Fruit fly (Drosophila melanogaster) whole organism, embryonic: ENCODE data around the gene CG43137.
A peak's percentile ranks its signal among the peaks of the same experiment; 100 is the strongest.

ENCODE experiments used
- CG10274 ChIP-seq: fragments of 200-800 bp; sonication (Bioruptor generic); optimal IDR thresholded peaks from 3 replicates; lab custom pipeline; 2017; ENCODE audit warnings: missing biosample characterization, mild to moderate bottlenecking, missing genetic modification characterization
- CG12155 ChIP-seq: fragments of 200-800 bp; sonication (Bioruptor generic); optimal IDR thresholded peaks from 3 replicates; lab custom pipeline; 2016; ENCODE audit warnings: missing biosample characterization, missing genetic modification characterization
- CG12299 ChIP-seq: fragments of 200-800 bp; sonication (Bioruptor generic); optimal IDR thresholded peaks from 2 replicates; lab custom pipeline; 2018; ENCODE audit warnings: missing biosample characterization, mild to moderate bottlenecking, missing genetic modification characterization
- CG14441 ChIP-seq: fragments of 200-800 bp; sonication (Bioruptor generic); IDR thresholded peaks from 2 replicates; pipeline ENCODE4 v1.3.6; 2022; ENCODE audit warnings: missing biosample characterization, missing genetic modification characterization
- CG14667 ChIP-seq: fragments of 200-800 bp; sonication (Bioruptor generic); IDR thresholded peaks from 2 replicates; pipeline ENCODE4 v1.3.6; 2022; ENCODE audit warnings: missing biosample characterization, missing genetic modification characterization
- CG14710 ChIP-seq: fragments of 200-800 bp; sonication (Bioruptor generic); optimal IDR thresholded peaks from 3 replicates; lab custom pipeline; 2019; ENCODE audit warnings: missing biosample characterization, mild to moderate bottlenecking, missing genetic modification characterization, moderate library complexity
- CG14860 ChIP-seq: fragments of 200-800 bp; sonication (Bioruptor generic); IDR thresholded peaks from 3 replicates; pipeline ENCODE4 v1.3.6; 2022; ENCODE audit warnings: missing biosample characterization, missing genetic modification characterization; ENCODE audit not compliant: partially characterized antibody
- CG15514 ChIP-seq: fragments of 200-800 bp; sonication (Bioruptor generic); optimal IDR thresholded peaks from 3 replicates; lab custom pipeline; 2017; ENCODE audit warnings: missing biosample characterization, missing genetic modification characterization, mild to moderate bottlenecking, moderate library complexity, missing genetic modification reagents
- CG2875 ChIP-seq: fragments of 200-800 bp; sonication (Bioruptor generic); optimal IDR thresholded peaks from 2 replicates; lab custom pipeline; 2017; ENCODE audit warnings: missing biosample characterization, mild to moderate bottlenecking, missing genetic modification characterization, missing genetic modification reagents
- CG2889 ChIP-seq: fragments of 200-800 bp; sonication (Bioruptor generic); IDR thresholded peaks from 3 replicates; pipeline ENCODE4 v1.3.6; 2022; ENCODE audit warnings: missing biosample characterization, missing genetic modification characterization
- CG31365 ChIP-seq: fragments of 200-800 bp; sonication (Bioruptor generic); optimal IDR thresholded peaks from 2 replicates; lab custom pipeline; 2018; ENCODE audit warnings: missing biosample characterization, mild to moderate bottlenecking, missing genetic modification characterization
- CG3163 ChIP-seq: fragments of 200-800 bp; sonication (Bioruptor generic); optimal IDR thresholded peaks from 3 replicates; lab custom pipeline; 2016; ENCODE audit warnings: missing biosample characterization, missing genetic modification characterization
- CG3726 ChIP-seq: fragments of 200-800 bp; sonication (Bioruptor generic); IDR thresholded peaks from 3 replicates; pipeline ENCODE4, ENCODE4 v1.3.6; 2022; ENCODE audit warnings: missing biosample characterization, missing genetic modification characterization
- CG4328 ChIP-seq: fragments of 200-800 bp; sonication (Bioruptor generic); optimal IDR thresholded peaks from 3 replicates; lab custom pipeline; 2017; ENCODE audit warnings: missing biosample characterization, missing genetic modification reagents, missing genetic modification characterization
- CG4424 ChIP-seq: fragments of 200-800 bp; sonication (Bioruptor generic); optimal IDR thresholded peaks from 3 replicates; lab custom pipeline; 2016; ENCODE audit warnings: missing biosample characterization, missing genetic modification characterization
- CG6765 ChIP-seq: fragments of 200-800 bp; sonication (Bioruptor generic); optimal IDR thresholded peaks from 3 replicates; lab custom pipeline; 2017; ENCODE audit warnings: missing biosample characterization, mild to moderate bottlenecking, missing genetic modification characterization
- CG8089 ChIP-seq: fragments of 200-800 bp; sonication (Bioruptor generic); optimal IDR thresholded peaks from 3 replicates; lab custom pipeline; 2016; ENCODE audit warnings: missing biosample characterization, missing genetic modification characterization
- CG8944 ChIP-seq: fragments of 200-800 bp; sonication (Bioruptor generic); optimal IDR thresholded peaks from 3 replicates; lab custom pipeline; 2016; ENCODE audit warnings: missing biosample characterization, missing genetic modification characterization
- CG9727 ChIP-seq: fragments of 200-800 bp; sonication (Bioruptor generic); optimal IDR thresholded peaks from 3 replicates; lab custom pipeline; 2017; ENCODE audit warnings: missing biosample characterization, mild to moderate bottlenecking, missing genetic modification characterization
- CG9797 ChIP-seq: fragments of 200-800 bp; sonication (Bioruptor generic); optimal IDR thresholded peaks from 3 replicates; lab custom pipeline; 2018; ENCODE audit warnings: missing biosample characterization, mild to moderate bottlenecking, missing genetic modification characterization
- CG9932 ChIP-seq: fragments of 200-800 bp; sonication (Bioruptor generic); IDR thresholded peaks from 2 replicates; pipeline ENCODE4 v1.3.6; 2022; ENCODE audit warnings: missing biosample characterization, missing genetic modification characterization
- D19A ChIP-seq: fragments of 200-800 bp; optimal IDR thresholded peaks from 3 replicates; lab custom pipeline; 2019; ENCODE audit warnings: missing biosample characterization, mild to moderate bottlenecking, missing genetic modification characterization, moderate library complexity
- Elba2 ChIP-seq: fragments of 200-800 bp; sonication (Bioruptor generic); optimal IDR thresholded peaks from 3 replicates; lab custom pipeline; 2016; ENCODE audit warnings: missing biosample characterization, missing genetic modification characterization
- Gsc ChIP-seq: fragments of 200-800 bp; sonication (Bioruptor generic); IDR thresholded peaks from 2 replicates; pipeline ENCODE4 v1.3.6; 2022; ENCODE audit warnings: missing biosample characterization, missing genetic modification characterization
- Hsf ChIP-seq: fragments of 200-800 bp; sonication (Bioruptor generic); optimal IDR thresholded peaks from 3 replicates; lab custom pipeline; 2016; ENCODE audit warnings: missing biosample characterization, missing genetic modification characterization
- MESR4 ChIP-seq: fragments of 200-800 bp; sonication (Bioruptor generic); optimal IDR thresholded peaks from 2 replicates; lab custom pipeline; 2018; ENCODE audit warnings: missing biosample characterization, mild to moderate bottlenecking, missing genetic modification characterization, moderate library complexity
- Mrtf ChIP-seq: fragments of 200-800 bp; sonication (Bioruptor generic); IDR thresholded peaks from 3 replicates; pipeline ENCODE4 v1.3.6; 2022; ENCODE audit warnings: missing biosample characterization, missing genetic modification characterization
- NFAT ChIP-seq: fragments of 200-800 bp; sonication (Bioruptor generic); IDR thresholded peaks from 2 replicates; pipeline ENCODE4 v1.3.6; 2022; ENCODE audit warnings: missing biosample characterization, missing genetic modification characterization
- NfI ChIP-seq: fragments of 200-800 bp; sonication (Bioruptor generic); optimal IDR thresholded peaks from 3 replicates; lab custom pipeline; 2018; ENCODE audit warnings: missing biosample characterization, mild to moderate bottlenecking, missing genetic modification characterization, moderate library complexity
- Sox100B ChIP-seq: fragments of 200-800 bp; sonication (Bioruptor generic); optimal IDR thresholded peaks from 3 replicates; lab custom pipeline; 2018; ENCODE audit warnings: missing biosample characterization, mild to moderate bottlenecking, missing genetic modification characterization
- Usf ChIP-seq: fragments of 200-800 bp; sonication (Bioruptor generic); optimal IDR thresholded peaks from 2 replicates; lab custom pipeline; 2017; ENCODE audit warnings: missing genotype, missing biosample characterization, missing genetic modification characterization
- Vsx1 ChIP-seq: fragments of 200-800 bp; sonication (Bioruptor generic); optimal IDR thresholded peaks from 2 replicates; lab custom pipeline; 2017; ENCODE audit warnings: missing biosample characterization, mild to moderate bottlenecking, missing genetic modification characterization, missing genetic modification reagents
- bcd ChIP-seq: fragments of 200-800 bp; sonication (Bioruptor generic); optimal IDR thresholded peaks from 2 replicates; lab custom pipeline; 2017; ENCODE audit warnings: missing biosample characterization, mild to moderate bottlenecking, missing genetic modification characterization
- bowl ChIP-seq: fragments of 200-800 bp; sonication (Bioruptor generic); IDR thresholded peaks from 2 replicates; pipeline ENCODE4 v1.3.6; 2022; ENCODE audit warnings: missing biosample characterization, missing genetic modification characterization
- chif ChIP-seq, 2 experiments: fragments of 200-800 bp; sonication (Bioruptor generic); optimal IDR thresholded peaks; 3 replicates each; lab custom pipeline; 2016; ENCODE audit warnings: missing biosample characterization in 2 of 2, missing genetic modification characterization in 2 of 2
- chinmo ChIP-seq: fragments of 200-800 bp; sonication (Bioruptor generic); IDR thresholded peaks from 4 replicates; pipeline ENCODE4 v1.3.6; 2022; ENCODE audit warnings: missing biosample characterization, missing genetic modification characterization; ENCODE audit not compliant: partially characterized antibody
- corto ChIP-seq: fragments of 200-800 bp; sonication (Bioruptor generic); optimal IDR thresholded peaks from 2 replicates; lab custom pipeline; 2016; ENCODE audit warnings: missing biosample characterization, mild to moderate bottlenecking, missing genetic modification characterization, moderate library complexity
- crc ChIP-seq: fragments of 200-800 bp; sonication (Bioruptor generic); optimal IDR thresholded peaks from 2 replicates; lab custom pipeline; 2016; ENCODE audit warnings: missing biosample characterization, missing genetic modification characterization
- ems ChIP-seq: fragments of 200-800 bp; sonication (Bioruptor generic); optimal IDR thresholded peaks from 3 replicates; lab custom pipeline; 2016; ENCODE audit warnings: missing biosample characterization, missing genetic modification characterization
- exex ChIP-seq: fragments of 200-800 bp; sonication (Bioruptor generic); optimal IDR thresholded peaks from 4 replicates; lab custom pipeline; 2018; ENCODE audit warnings: missing biosample characterization, mild to moderate bottlenecking, missing genetic modification characterization, moderate library complexity
- fd96Cb ChIP-seq: fragments of 200-800 bp; sonication (Bioruptor generic); optimal IDR thresholded peaks from 2 replicates; lab custom pipeline; 2018; ENCODE audit warnings: missing biosample characterization, mild to moderate bottlenecking, missing genetic modification characterization, moderate library complexity
- lov ChIP-seq, 2 experiments: fragments of 200-800 bp in 1 of 2; fragments of >200 bp in 1 of 2; sonication (Bioruptor generic) in 1 of 2; IDR thresholded peaks in 1 of 2; optimal IDR thresholded peaks in 1 of 2; 2 replicates in 1 of 2; 3 replicates in 1 of 2; pipeline versions ENCODE4 v1.3.6 to Lab custom; 2017 to 2022; ENCODE audit warnings: missing biosample characterization in 1 of 2, missing genetic modification characterization in 1 of 2
- pros ChIP-seq: fragments of 200-800 bp; sonication (Bioruptor generic); optimal IDR thresholded peaks from 3 replicates; lab custom pipeline; 2019; ENCODE audit warnings: missing biosample characterization, mild to moderate bottlenecking, missing genetic modification characterization, moderate library complexity
- salm ChIP-seq: fragments of 200-800 bp; sonication (Bioruptor generic); optimal IDR thresholded peaks from 2 replicates; lab custom pipeline; 2018; ENCODE audit warnings: missing biosample characterization, mild to moderate bottlenecking, missing genetic modification characterization
- sima ChIP-seq: fragments of 200-800 bp; sonication (Bioruptor generic); optimal IDR thresholded peaks from 2 replicates; lab custom pipeline; 2016; ENCODE audit warnings: missing biosample characterization, missing genetic modification characterization
- sisA ChIP-seq: fragments of 200-800 bp; sonication (Bioruptor generic); IDR thresholded peaks from 2 replicates; pipeline ENCODE4 v1.3.6; 2022; ENCODE audit warnings: missing biosample characterization, missing genetic modification characterization
- trh ChIP-seq: fragments of 200-800 bp; sonication (Bioruptor generic); optimal IDR thresholded peaks from 2 replicates; lab custom pipeline; 2016; ENCODE audit warnings: missing biosample characterization, missing genetic modification characterization
- vnd ChIP-seq: fragments of 200-800 bp; sonication (Bioruptor generic); IDR thresholded peaks from 3 replicates; pipeline ENCODE4 v1.3.6; 2022; ENCODE audit warnings: missing biosample characterization, missing genetic modification characterization; ENCODE audit not compliant: partially characterized antibody
- zfh1 ChIP-seq: fragments of 200-800 bp; sonication (Bioruptor generic); IDR thresholded peaks from 3 replicates; pipeline ENCODE4 v1.3.6; 2022; ENCODE audit warnings: missing biosample characterization, missing genetic modification characterization

CG43137 gene

DNA sequence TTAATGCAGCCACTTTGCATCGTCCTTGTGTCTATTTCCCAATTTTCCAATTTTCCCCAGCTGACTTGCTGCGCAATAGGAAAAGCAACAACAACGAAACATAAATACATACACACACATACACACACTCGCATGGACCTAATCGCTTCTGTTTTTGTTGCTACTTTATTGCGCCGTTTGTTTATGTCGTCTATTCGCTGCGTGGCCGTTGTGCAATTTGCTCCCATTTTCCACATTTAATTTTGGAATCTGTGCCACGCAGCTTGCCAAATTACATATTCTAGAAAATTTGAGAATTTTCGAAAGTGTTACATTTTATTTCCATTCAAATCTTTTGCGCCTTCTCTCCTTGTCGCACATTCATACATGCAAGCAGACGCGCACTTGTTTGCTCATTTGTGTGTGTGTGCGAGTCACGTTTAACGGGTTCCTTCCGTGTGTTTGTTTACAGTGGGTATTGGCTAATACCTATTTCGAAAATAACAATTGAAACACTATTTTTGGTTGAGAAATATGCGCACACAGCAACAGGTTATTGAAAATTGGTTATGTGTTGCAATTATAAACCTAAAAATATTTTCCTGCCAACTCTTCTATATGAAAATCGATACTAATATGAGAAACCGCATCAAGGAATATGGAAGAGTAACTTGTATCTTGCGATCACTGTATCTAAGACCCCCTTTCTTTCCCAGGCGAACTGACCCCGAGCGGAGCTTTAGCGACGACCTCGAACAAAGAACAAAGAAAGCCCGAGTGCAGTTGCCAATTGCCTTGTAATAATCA lies 15.4 kb upstream of the CG43137 start (continued):
- TF ChIP-seq Hsf (GFP tag; lab: Kevin White, UChicago) (peak; percentile 49), bcd (GFP tag; lab: Kevin White, UChicago) (no peak), CG14667 (GFP tag; lab: Robert Waterston, UW) (no peak), CG3726 (GFP tag; lab: Robert Waterston, UW) (no peak), CG9797 (GFP tag; lab: Kevin White, UChicago) (no peak), MESR4 (GFP tag; lab: Kevin White, UChicago) (peak; percentile 8), D19A (tag; lab: Kevin White, UChicago) (peak; percentile 19), chinmo (GFP tag; lab: Robert Waterston, UW) (peak; percentile 58; the same call in 1 of the 4 replicates), CG12155 (GFP tag; lab: Kevin White, UChicago) (peak; percentile 38), NfI (GFP tag; lab: Kevin White, UChicago) (peak; percentile 57), Sox100B (GFP tag; lab: Kevin White, UChicago) (peak; percentile 33), corto (peak; percentile 44), fd96Cb (peak; percentile 2), Elba2 (GFP tag; lab: Kevin White, UChicago) (peak; percentile 99), CG8089 (GFP tag; lab: Kevin White, UChicago) (peak; percentile 29), Gsc (GFP tag; lab: Robert Waterston, UW) (no peak), crc (GFP tag; lab: Kevin White, UChicago) (no peak), CG9727 (peak; percentile 7), CG6765 (GFP tag; lab: Kevin White, UChicago) (peak; percentile 30), CG12299 (tag; lab: Kevin White, UChicago) (peak; percentile 4), CG8944 (GFP tag; lab: Kevin White, UChicago) (peak; percentile 17), CG14710 (tag; lab: Kevin White, UChicago) (peak; percentile 32), CG9932 (GFP tag; lab: Robert Waterston, UW) (peak; percentile 57), pros (no peak), ems (GFP tag; lab: Kevin White, UChicago) (peak; percentile 35), trh (no peak), bowl (no peak), lov (optimal IDR thresholded peaks at IDR 0.05; lab: Kevin White, UChicago) (no peak), lov (GFP tag; IDR thresholded peaks at IDR 0.05; lab: Robert Waterston, UW) (no peak), sisA (GFP tag; lab: Robert Waterston, UW) (no peak), chif (GFP tag; optimal IDR thresholded peaks at IDR 0.05; lab: Kevin White, UChicago) (peak in 1 of 2 experiments; percentile 35), CG4328 (GFP tag; lab: Kevin White, UChicago) (peak; percentile 34), CG15514 (GFP tag; lab: Kevin White, UChicago) (no peak), vnd (GFP tag; lab: Robert Waterston, UW) (no peak), Usf (GFP tag; lab: Kevin White, UChicago) (no peak), salm (tag; lab: Kevin White, UChicago) (no peak), Vsx1 (GFP tag; lab: Kevin White, UChicago) (peak; percentile 4), CG2875 (GFP tag; lab: Kevin White, UChicago) (peak; percentile 21), zfh1 (no peak), exex (tag; lab: Kevin White, UChicago) (peak; percentile 39), CG2889 (GFP tag; lab: Robert Waterston, UW) (no peak), CG31365 (tag; lab: Kevin White, UChicago) (no peak), CG14860 (no peak), NFAT (GFP tag; lab: Robert Waterston, UW) (no peak), CG14441 (GFP tag; lab: Robert Waterston, UW) (no peak; the same call in 1 of the 2 replicates), Mrtf (GFP tag; lab: Robert Waterston, UW) (no peak), CG4424 (GFP tag; lab: Kevin White, UChicago) (peak; percentile 44), CG10274 (GFP tag; lab: Kevin White, UChicago) (no peak), CG3163 (GFP tag; lab: Kevin White, UChicago) (no peak), sima (GFP tag; lab: Kevin White, UChicago) (no peak)
